Worm (Caenorhabditis elegans) whole organism, mixed stage, embryonic: Measurements from ENCODE around the gene T10C6.7.

Experiments used
- blmp-1 ChIP-seq: fragments of 150-350 bp; optimal IDR thresholded peaks from 2 replicates; lab custom pipeline; 2014; ENCODE audit warnings: missing biosample characterization, missing genetic modification characterization
- drap-1 ChIP-seq: fragments of 200-800 bp; sonication (Bioruptor generic); optimal IDR thresholded peaks from 3 replicates; lab custom pipeline; 2018; ENCODE audit warnings: mild to moderate bottlenecking, missing genetic modification characterization, missing compliant biosample characterization
- elt-3 ChIP-seq: fragments of 150-350 bp; optimal IDR thresholded peaks from 2 replicates; lab custom pipeline; 2014; ENCODE audit warnings: missing biosample characterization, missing genetic modification characterization
- hlh-1 ChIP-seq: fragments of 150-350 bp; optimal IDR thresholded peaks from 2 replicates; lab custom pipeline; 2014; ENCODE audit warnings: missing biosample characterization, missing genetic modification reagents, missing genetic modification characterization
- lin-13 ChIP-seq: fragments of 150-350 bp; optimal IDR thresholded peaks from 2 replicates; lab custom pipeline; 2014; ENCODE audit warnings: missing biosample characterization, missing genetic modification characterization
- mls-2 ChIP-seq: sonication (generic microtip); optimal IDR thresholded peaks from 2 replicates; lab custom pipeline; 2016; ENCODE audit warnings: mild to moderate bottlenecking, missing genetic modification characterization, moderate library complexity, missing compliant biosample characterization
- pha-4 ChIP-seq: fragments of 150-350 bp; optimal IDR thresholded peaks from 2 replicates; lab custom pipeline; 2018; ENCODE audit warnings: missing biosample characterization, missing genetic modification reagents, missing genetic modification characterization

ce11 chrV:16016977-16017376 lies 14.5 kb downstream of the T10C6.7 start:
- TF ChIP-seq pha-4 (tag; lab: Kevin White, UChicago) (no peak), elt-3 (no peak), drap-1 (GFP tag; lab: Kevin White, UChicago) (no peak), lin-13 (no peak), blmp-1 (tag; lab: Kevin White, UChicago) (no peak), mls-2 (no peak), hlh-1 (tag; lab: Kevin White, UChicago) (no peak)
